Worm (Caenorhabditis elegans) whole organism, L1 larva: Measurements from ENCODE around the gene prx-1.

Experiments used
- C04F5.9 ChIP-seq: sonication (generic microtip); optimal IDR thresholded peaks from 2 replicates; lab custom pipeline; 2016; ENCODE audit warnings: missing genetic modification characterization, missing compliant biosample characterization
- ama-1 ChIP-seq: fragments of 150-350 bp; optimal IDR thresholded peaks from 2 replicates; lab custom pipeline; 2014
- ceh-8 ChIP-seq: fragments of 200-800 bp; sonication (Bioruptor generic); optimal IDR thresholded peaks from 2 replicates; lab custom pipeline; 2018; ENCODE audit warnings: mild to moderate bottlenecking, missing genetic modification characterization, moderate library complexity, missing compliant biosample characterization
- efl-3 ChIP-seq: fragments of 200-800 bp; sonication (Bioruptor generic); optimal IDR thresholded peaks from 2 replicates; lab custom pipeline; 2018; ENCODE audit warnings: mild to moderate bottlenecking, missing genetic modification characterization, missing compliant biosample characterization
- elt-2 ChIP-seq: sonication (generic microtip); optimal IDR thresholded peaks from 2 replicates; lab custom pipeline; 2016; ENCODE audit warnings: missing genetic modification characterization, mild to moderate bottlenecking, inconsistent platforms, missing compliant biosample characterization, missing genetic modification reagents
- hlh-4 ChIP-seq: sonication (generic microtip); optimal IDR thresholded peaks from 2 replicates; lab custom pipeline; 2016; ENCODE audit warnings: mild to moderate bottlenecking, missing genetic modification characterization, missing compliant biosample characterization
- mab-9 ChIP-seq: fragments of 200-800 bp; sonication (Bioruptor generic); IDR thresholded peaks from 2 replicates; pipeline ENCODE4 v1.3.6; 2022; ENCODE audit warnings: missing genetic modification reagents, missing genetic modification characterization, missing compliant biosample characterization
- nhr-12 ChIP-seq: sonication (generic microtip); optimal IDR thresholded peaks from 2 replicates; lab custom pipeline; 2017; ENCODE audit warnings: missing biosample characterization, missing genetic modification characterization
- pqm-1 ChIP-seq: sonication (generic microtip); optimal IDR thresholded peaks from 3 replicates; lab custom pipeline; 2017; ENCODE audit warnings: missing biosample characterization, missing genetic modification characterization
- unc-86 ChIP-seq: sonication (generic microtip); optimal IDR thresholded peaks from 2 replicates; lab custom pipeline; 2016; ENCODE audit warnings: missing genetic modification characterization, missing compliant biosample characterization
- ztf-11 ChIP-seq, 2 experiments: sonication (generic microtip); optimal IDR thresholded peaks; 2 replicates each; lab custom pipeline; 2016 to 2017; ENCODE audit warnings: missing genetic modification characterization in 2 of 2, missing biosample characterization in 1 of 2, missing compliant biosample characterization in 1 of 2
- ztf-4 ChIP-seq: fragments of 150-350 bp; optimal IDR thresholded peaks from 2 replicates; lab custom pipeline; 2014; ENCODE audit warnings: missing biosample characterization, missing genetic modification characterization

DNA sequence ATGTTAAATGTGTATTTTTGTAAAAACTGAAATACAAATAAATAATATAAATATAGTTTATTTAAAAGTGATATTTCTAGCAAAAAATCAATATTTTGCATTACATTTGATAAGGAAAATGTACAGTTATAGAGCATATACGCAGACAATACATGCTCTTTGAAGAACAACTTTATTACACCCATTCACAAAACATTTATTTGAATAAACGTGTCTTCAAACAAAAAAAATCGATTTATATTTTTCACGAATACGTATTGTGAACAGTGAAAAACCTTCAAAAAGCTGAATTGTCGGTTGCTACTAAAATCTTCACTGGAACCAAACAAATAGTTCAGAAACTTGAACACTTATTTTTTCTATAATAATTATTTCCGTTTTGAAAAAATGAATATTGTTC, 33.8 kb downstream of the prx-1 start, which contains the start of gene K04G11.3:
- TF ChIP-seq nhr-12 (tag; lab: Kevin White, UChicago) (no peak), elt-2 (tag; lab: Kevin White, UChicago) (no peak), C04F5.9 (no peak), hlh-4 (no peak), mab-9 (no peak), efl-3 (GFP tag; lab: Kevin White, UChicago) (no peak), pqm-1 (tag; lab: Kevin White, UChicago) (no peak), ztf-4 (no peak), ceh-8 (GFP tag; lab: Kevin White, UChicago) (no peak), unc-86 (tag; lab: Kevin White, UChicago) (no peak), ama-1 (lab: Kevin White, UChicago) (no peak), ztf-11 (tag; optimal IDR thresholded peaks at IDR 0.05; lab: Kevin White, UChicago) (no peak)
